Worm (Caenorhabditis elegans) whole organism, early embryonic: ENCODE measurements around the gene T28F3.8.

Experiments used
- B0310.2 ChIP-seq: sonication (generic microtip); optimal IDR thresholded peaks from 2 replicates; lab custom pipeline; 2016; ENCODE audit warnings: mild to moderate bottlenecking, missing genetic modification characterization, missing compliant biosample characterization
- F13C5.2 ChIP-seq: sonication (generic microtip); optimal IDR thresholded peaks from 2 replicates; lab custom pipeline; 2017; ENCODE audit warnings: mild to moderate bottlenecking, missing genetic modification characterization, inconsistent platforms, missing compliant biosample characterization
- aly-1 ChIP-seq: sonication (generic microtip); optimal IDR thresholded peaks from 2 replicates; lab custom pipeline; 2016; ENCODE audit warnings: missing genetic modification characterization, missing compliant biosample characterization
- ama-1 ChIP-seq: fragments of 150-350 bp; optimal IDR thresholded peaks from 2 replicates; lab custom pipeline; 2014
- ceh-13 ChIP-seq: fragments of 200-800 bp; sonication (Bioruptor generic); optimal IDR thresholded peaks from 2 replicates; lab custom pipeline; 2018; ENCODE audit warnings: mild to moderate bottlenecking, missing genetic modification characterization, missing compliant biosample characterization
- ceh-36 ChIP-seq: sonication (generic microtip); optimal IDR thresholded peaks from 2 replicates; lab custom pipeline; 2016; ENCODE audit warnings: missing genetic modification characterization, inconsistent platforms, missing compliant biosample characterization
- ets-7 ChIP-seq: sonication (generic microtip); optimal IDR thresholded peaks from 2 replicates; lab custom pipeline; 2016; ENCODE audit warnings: missing genotype, missing genetic modification characterization, missing compliant biosample characterization
- flt-1 ChIP-seq: fragments of 200-800 bp; sonication (Bioruptor generic); IDR thresholded peaks from 2 replicates; pipeline ENCODE4 v1.3.6; 2022; ENCODE audit warnings: missing genetic modification characterization, missing compliant biosample characterization
- hmbx-1 ChIP-seq: sonication (generic microtip); optimal IDR thresholded peaks from 2 replicates; lab custom pipeline; 2016; ENCODE audit warnings: mild to moderate bottlenecking, missing genetic modification characterization, missing compliant biosample characterization
- hmg-4 ChIP-seq: fragments of 200-800 bp; sonication (Bioruptor generic); optimal IDR thresholded peaks from 2 replicates; lab custom pipeline; 2018; ENCODE audit warnings: mild to moderate bottlenecking, missing genetic modification characterization, missing compliant biosample characterization
- hnd-1 ChIP-seq: sonication (generic microtip); optimal IDR thresholded peaks from 2 replicates; lab custom pipeline; 2016; ENCODE audit warnings: missing genetic modification characterization, missing compliant biosample characterization
- pes-1 ChIP-seq: fragments of 200-800 bp; sonication (Bioruptor generic); IDR thresholded peaks from 2 replicates; pipeline ENCODE4 v1.3.6; 2022; ENCODE audit warnings: missing genetic modification reagents, missing genetic modification characterization, missing compliant biosample characterization
- scrt-1 ChIP-seq: fragments of 200-800 bp; sonication (Bioruptor generic); IDR thresholded peaks from 2 replicates; pipeline ENCODE4 v1.3.6; 2022; ENCODE audit warnings: missing genetic modification characterization, missing compliant biosample characterization
- sea-1 ChIP-seq: fragments of 200-800 bp; sonication (Bioruptor generic); conservative IDR thresholded peaks from 2 replicates; pipeline ENCODE4 v1.3.6; 2022; ENCODE audit warnings: missing genetic modification characterization, missing compliant biosample characterization
- tbx-11 ChIP-seq: fragments of 200-800 bp; sonication (Bioruptor generic); IDR thresholded peaks from 2 replicates; pipeline ENCODE4 v1.3.6; 2022; ENCODE audit warnings: missing genetic modification characterization, missing compliant biosample characterization
- tbx-37 ChIP-seq: fragments of 200-800 bp; sonication (Bioruptor generic); conservative IDR thresholded peaks from 2 replicates; pipeline ENCODE4 v1.3.6; 2022; ENCODE audit warnings: missing genetic modification reagents, missing genetic modification characterization, missing compliant biosample characterization
- tra-4 ChIP-seq: sonication (generic microtip); optimal IDR thresholded peaks from 2 replicates; lab custom pipeline; 2017; ENCODE audit warnings: missing genetic modification characterization, missing compliant biosample characterization

T28F3.8 gene

ce11 chrIV:17269702-17270101 is 37.4 kb downstream of the T28F3.8 start:
- TF ChIP-seq hmg-4 (no peak), ets-7 (tag; lab: Kevin White, UChicago) (no peak), tbx-37 (GFP tag; lab: Robert Waterston, UW) (no peak), flt-1 (GFP tag; lab: Robert Waterston, UW) (no peak), ceh-36 (tag; lab: Kevin White, UChicago) (peak; percentile 20), aly-1 (tag; lab: Kevin White, UChicago) (no peak), ama-1 (lab: Kevin White, UChicago) (no peak)

DNA sequence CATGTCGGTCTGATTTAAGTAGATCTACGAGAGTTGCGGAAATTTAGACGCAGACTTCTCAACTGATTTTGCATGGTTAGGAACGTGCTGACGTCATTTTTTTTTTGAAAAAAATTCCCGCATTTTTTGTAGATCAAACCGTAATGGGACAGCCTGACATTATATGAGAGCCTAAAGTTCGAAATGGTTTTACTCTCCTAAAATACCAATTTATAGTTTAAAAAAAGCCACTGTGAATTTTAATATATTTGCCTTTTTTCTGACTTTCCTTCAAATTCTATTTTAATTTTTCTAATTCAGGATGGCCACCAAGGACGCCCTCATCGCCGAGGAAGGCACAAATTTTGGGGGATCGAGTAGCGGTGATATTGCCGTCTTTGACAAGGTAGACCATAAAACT is 38.1 kb downstream of the T28F3.8 start, which contains the start of gene atgp-1:
Gene atgp-1 (plus strand): TSS at position 301 of the 400 bp plus-strand sequence.
- TF ChIP-seq pes-1 (no peak), tbx-37 (GFP tag; lab: Robert Waterston, UW) (no peak)

ce11 chrIV:17268628-17269027 is 38.5 kb downstream of the T28F3.8 start:
- TF ChIP-seq F13C5.2 (tag; lab: Kevin White, UChicago) (peak; percentile 12), tra-4 (tag; lab: Kevin White, UChicago) (no peak), hmg-4 (peak; percentile 49)

ce11 chrIV:17268069-17268468 is 39.1 kb downstream of the T28F3.8 start:
- TF ChIP-seq B0310.2 (tag; lab: Kevin White, UChicago) (no peak), ceh-36 (tag; lab: Kevin White, UChicago) (no peak), tbx-11 (no peak), hmbx-1 (tag; lab: Kevin White, UChicago) (no peak), ama-1 (lab: Kevin White, UChicago) (no peak), tra-4 (tag; lab: Kevin White, UChicago) (no peak), ets-7 (tag; lab: Kevin White, UChicago) (no peak), ceh-13 (no peak), tbx-37 (GFP tag; lab: Robert Waterston, UW) (no peak), sea-1 (GFP tag; lab: Robert Waterston, UW) (no peak), hmg-4 (no peak), F13C5.2 (tag; lab: Kevin White, UChicago) (no peak), flt-1 (GFP tag; lab: Robert Waterston, UW) (no peak)

- TF ChIP-seq ceh-36 (tag; lab: Kevin White, UChicago) (peak; percentile 49), F13C5.2 (tag; lab: Kevin White, UChicago) (no peak)
Observed at ce11 chrIV:17267304-17267891, 39.7 kb downstream of the T28F3.8 start.

ce11 chrIV:17265716-17266115 is 41.4 kb downstream of the T28F3.8 start:
- TF ChIP-seq hmg-4 (no peak), sea-1 (GFP tag; lab: Robert Waterston, UW) (no peak)

DNA sequence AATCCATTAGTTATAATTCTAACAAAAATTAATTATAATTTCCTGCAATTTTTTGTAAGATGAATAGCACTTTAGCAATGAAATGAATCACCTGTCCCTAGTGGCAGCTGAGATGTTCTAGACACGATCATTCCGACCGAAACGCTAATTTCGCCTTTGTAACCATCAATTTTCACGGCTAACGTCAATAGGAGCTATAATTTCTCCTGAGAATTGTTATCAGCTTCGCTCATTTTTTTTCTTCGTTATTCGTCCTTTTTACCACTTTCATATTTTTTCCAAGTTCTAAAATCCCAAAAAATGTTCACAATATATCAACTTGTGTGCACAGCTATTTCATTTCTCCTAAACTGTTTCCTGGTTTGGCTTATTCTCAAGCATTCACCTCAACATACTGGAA is 41.8 kb downstream of the T28F3.8 start, which contains the start of gene str-187:
Gene str-187 (plus strand): TSS at position 301 of the 400 bp plus-strand sequence.
- TF ChIP-seq flt-1 (GFP tag; lab: Robert Waterston, UW) (no peak), hnd-1 (tag; lab: Kevin White, UChicago) (no peak), B0310.2 (tag; lab: Kevin White, UChicago) (no peak)

DNA sequence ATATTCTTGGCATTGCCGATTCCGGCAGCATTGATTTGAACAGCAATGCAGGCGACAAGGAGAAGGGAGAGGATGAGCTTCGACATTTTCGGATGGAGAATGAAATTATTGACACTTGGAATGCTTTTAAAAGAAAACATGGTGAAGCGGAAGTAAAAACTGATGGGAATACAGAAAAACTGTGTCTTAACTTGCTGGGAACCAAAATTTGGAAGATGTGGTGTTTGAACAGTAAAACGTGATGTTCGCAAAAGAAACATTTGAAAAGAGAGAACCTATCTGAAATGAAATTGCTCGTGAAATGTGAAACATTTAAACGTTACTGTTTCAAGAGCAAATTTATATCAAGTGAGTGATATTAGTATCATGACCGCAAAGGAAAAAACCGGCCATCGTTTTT is 42.4 kb downstream of the T28F3.8 start, which contains the start of gene F26D10.13:
Gene F26D10.13 (minus strand): TSS at position 101 of the 400 bp plus-strand sequence.
- TF ChIP-seq tbx-37 (GFP tag; lab: Robert Waterston, UW) = no peak
- no peak for TF ChIP-seq ceh-36 (tag; lab: Kevin White, UChicago)
- TF ChIP-seq scrt-1 (GFP tag; lab: Robert Waterston, UW) = no peak
- no peak for TF ChIP-seq ets-7 (tag; lab: Kevin White, UChicago)
- no peak for TF ChIP-seq hmg-4

DNA sequence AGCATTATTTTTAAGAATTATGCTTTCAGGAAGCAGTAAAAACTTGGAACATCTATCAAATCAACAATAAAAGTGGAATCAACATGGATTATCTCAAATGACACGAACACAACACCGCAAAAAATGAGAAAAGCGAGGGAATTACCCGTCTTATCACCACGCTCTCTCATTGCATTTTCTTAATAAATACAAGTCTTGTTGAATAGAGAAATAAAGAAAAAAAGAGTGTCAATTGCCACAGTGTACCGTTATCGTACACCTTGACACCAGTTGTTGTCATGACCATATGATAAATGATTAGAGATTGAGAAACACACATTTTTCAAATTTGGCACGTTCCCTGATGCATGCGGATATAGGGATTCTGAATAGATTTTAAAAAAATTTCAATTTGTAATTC is 43.4 kb downstream of the T28F3.8 start:
- no peak for TF ChIP-seq ceh-13
- no peak for TF ChIP-seq tbx-37 (GFP tag; lab: Robert Waterston, UW)
- no peak for TF ChIP-seq ets-7 (tag; lab: Kevin White, UChicago)
- no peak for TF ChIP-seq scrt-1 (GFP tag; lab: Robert Waterston, UW)
- no peak for TF ChIP-seq hmbx-1 (tag; lab: Kevin White, UChicago)
- no peak for TF ChIP-seq tbx-11
- TF ChIP-seq flt-1 (GFP tag; lab: Robert Waterston, UW) = no peak
- TF ChIP-seq F13C5.2 (tag; lab: Kevin White, UChicago) = no peak
- no peak for TF ChIP-seq tra-4 (tag; lab: Kevin White, UChicago)
- TF ChIP-seq ceh-36 (tag; lab: Kevin White, UChicago) = no peak
- no peak for TF ChIP-seq hnd-1 (tag; lab: Kevin White, UChicago)
- TF ChIP-seq pes-1 = no peak
